Worm (Caenorhabditis elegans) whole organism, L4 larva: ENCODE measurements around the gene srxa-2.

Source experiments
- F26F4.8 ChIP-seq: fragments of 200-800 bp; sonication (Bioruptor generic); conservative IDR thresholded peaks from 2 replicates; pipeline ENCODE4 v1.3.6; 2022; ENCODE audit warnings: missing genetic modification characterization, missing compliant biosample characterization
- T20F7.1 ChIP-seq: fragments of 200-800 bp; sonication (Bioruptor generic); optimal IDR thresholded peaks from 2 replicates; lab custom pipeline; 2018; ENCODE audit warnings: mild to moderate bottlenecking, missing genetic modification characterization, missing compliant biosample characterization
- aly-2 ChIP-seq: sonication (generic microtip); optimal IDR thresholded peaks from 2 replicates; lab custom pipeline; 2018; ENCODE audit warnings: missing biosample characterization, missing genetic modification characterization
- ceh-32 ChIP-seq: sonication (generic microtip); optimal IDR thresholded peaks from 2 replicates; lab custom pipeline; 2016; ENCODE audit warnings: mild to moderate bottlenecking, missing genetic modification characterization, missing compliant biosample characterization; ENCODE audit not compliant: poor library complexity
- ctbp-1 ChIP-seq: fragments of 200-800 bp; sonication (Bioruptor generic); IDR thresholded peaks from 2 replicates; pipeline ENCODE4 v1.3.6; 2022; ENCODE audit warnings: missing genetic modification reagents, missing genetic modification characterization, missing compliant biosample characterization
- lim-7 ChIP-seq: fragments of 200-800 bp; sonication (Bioruptor generic); IDR thresholded peaks from 2 replicates; pipeline ENCODE4 v1.3.6; 2022; ENCODE audit warnings: missing genetic modification characterization, missing compliant biosample characterization
- lin-39 ChIP-seq: fragments of 150-350 bp; optimal IDR thresholded peaks from 2 replicates; lab custom pipeline; 2014; ENCODE audit warnings: missing biosample characterization, missing genetic modification reagents, missing genetic modification characterization
- nhr-237 ChIP-seq: sonication (generic microtip); optimal IDR thresholded peaks from 2 replicates; lab custom pipeline; 2017; ENCODE audit warnings: missing biosample characterization, missing genetic modification characterization
- tra-1 ChIP-seq: fragments of 200-800 bp; sonication (Bioruptor generic); IDR thresholded peaks from 2 replicates; pipeline ENCODE4 v1.3.6; 2022; ENCODE audit warnings: missing genetic modification reagents, missing genetic modification characterization, missing compliant biosample characterization
- zfp-3 ChIP-seq: fragments of 200-800 bp; sonication (Bioruptor generic); conservative IDR thresholded peaks from 2 replicates; pipeline ENCODE4 v1.3.6; 2022; ENCODE audit warnings: missing genetic modification reagents, missing genetic modification characterization, missing compliant biosample characterization

The srxa-2 gene

DNA sequence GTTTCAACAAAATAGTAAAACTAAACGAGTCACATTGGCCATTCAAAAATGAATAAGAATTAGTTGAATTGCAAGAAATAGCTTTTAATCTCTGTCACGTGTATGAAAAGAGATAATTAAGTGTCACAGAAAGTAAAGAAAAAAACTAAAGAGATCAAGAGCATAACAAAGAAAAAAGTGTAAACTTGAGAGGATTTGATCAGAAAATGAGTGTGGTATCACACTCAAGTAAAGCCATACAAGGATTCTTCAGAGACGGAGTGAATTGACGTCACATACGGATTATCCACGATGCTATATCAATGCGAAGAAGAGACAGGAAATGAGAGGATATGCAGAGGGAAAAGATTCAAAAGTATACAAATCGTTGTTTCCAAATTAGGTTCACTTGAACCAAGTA is 46.1 kb downstream of the srxa-2 start:
- TF ChIP-seq ctbp-1 (GFP tag; lab: Robert Waterston, UW) = no peak
- no peak for TF ChIP-seq zfp-3 (GFP tag; lab: Robert Waterston, UW)
- no peak for TF ChIP-seq tra-1 (GFP tag; lab: Robert Waterston, UW)
- TF ChIP-seq F26F4.8 (GFP tag; lab: Robert Waterston, UW) = no peak
- TF ChIP-seq lim-7 (GFP tag; lab: Robert Waterston, UW) = no peak
- TF ChIP-seq lin-39 (tag; lab: Kevin White, UChicago) = no peak
- no peak for TF ChIP-seq ceh-32 (tag; lab: Kevin White, UChicago)
- no peak for TF ChIP-seq aly-2 (tag; lab: Kevin White, UChicago)
- TF ChIP-seq nhr-237 (tag; lab: Kevin White, UChicago) = no peak
- no peak for TF ChIP-seq T20F7.1 (GFP tag; lab: Kevin White, UChicago)
